Fruit fly (Drosophila melanogaster) whole organism, adult: ENCODE data around the gene CG1463.
A peak's percentile ranks its signal among the peaks of the same experiment; 100 is the strongest.

Experiments
- CG11617 ChIP-seq: fragments of 200-800 bp; sonication (Bioruptor generic); optimal IDR thresholded peaks from 2 replicates; lab custom pipeline; 2017; ENCODE audit warnings: mild to moderate bottlenecking, missing biosample characterization, missing genetic modification reagents, missing genetic modification characterization
- CG14711 ChIP-seq: fragments of 200-800 bp; sonication (Bioruptor generic); optimal IDR thresholded peaks from 2 replicates; lab custom pipeline; 2018; ENCODE audit warnings: missing biosample characterization, mild to moderate bottlenecking, missing genetic modification characterization, moderate library complexity
- CG33017 ChIP-seq: fragments of 200-800 bp; sonication (Bioruptor generic); optimal IDR thresholded peaks from 2 replicates; lab custom pipeline; 2018; ENCODE audit warnings: missing biosample characterization, mild to moderate bottlenecking, missing genetic modification characterization, moderate library complexity
- CG5204 ChIP-seq: fragments of 200-800 bp; sonication (Bioruptor generic); optimal IDR thresholded peaks from 2 replicates; lab custom pipeline; 2016; ENCODE audit warnings: missing biosample characterization, missing genetic modification characterization
- CG7101 ChIP-seq: fragments of 200-800 bp; sonication (Bioruptor generic); optimal IDR thresholded peaks from 2 replicates; lab custom pipeline; 2018; ENCODE audit warnings: missing biosample characterization, mild to moderate bottlenecking, missing genetic modification characterization, moderate library complexity
- Clk ChIP-seq: fragments of 200-800 bp; sonication (Bioruptor generic); optimal IDR thresholded peaks from 2 replicates; lab custom pipeline; 2017; ENCODE audit warnings: missing biosample characterization, missing genetic modification characterization
- Mnt ChIP-seq: fragments of 200-800 bp; sonication (Bioruptor generic); optimal IDR thresholded peaks from 2 replicates; lab custom pipeline; 2016; ENCODE audit warnings: missing biosample characterization, mild to moderate bottlenecking, missing genetic modification characterization
- cic ChIP-seq: fragments of 200-800 bp; sonication (Bioruptor generic); optimal IDR thresholded peaks from 2 replicates; lab custom pipeline; 2017; ENCODE audit warnings: missing biosample characterization, mild to moderate bottlenecking, missing genetic modification characterization, moderate library complexity
- kay ChIP-seq: fragments of 200-800 bp; sonication (Bioruptor generic); peaks from one replicate; lab custom pipeline; 2016; ENCODE audit warnings: missing biosample characterization, missing genetic modification characterization, borderline replicate concordance
- ovo ChIP-seq: fragments of 200-800 bp; sonication (Bioruptor generic); optimal IDR thresholded peaks from 2 replicates; lab custom pipeline; 2016; ENCODE audit warnings: missing biosample characterization, missing genetic modification characterization
- tj ChIP-seq: fragments of 200-800 bp; sonication (Bioruptor generic); optimal IDR thresholded peaks from 3 replicates; lab custom pipeline; 2017; ENCODE audit warnings: missing biosample characterization, mild to moderate bottlenecking, missing genetic modification characterization, moderate library complexity

dm6 chrX:12579506-12579999, 31.9 kb downstream of the CG1463 start:
- TF ChIP-seq CG5204 (GFP tag; lab: Kevin White, UChicago) (peak; percentile 89), CG7101 (peak; percentile 96), CG11617 (GFP tag; lab: Kevin White, UChicago) (peak; percentile 93), CG14711 (peak; percentile 89), tj (GFP tag; lab: Kevin White, UChicago) (no peak), kay (GFP tag; lab: Kevin White, UChicago) (no peak), Clk (peak; percentile 82), CG33017 (tag; lab: Kevin White, UChicago) (peak; percentile 89), cic (GFP tag; lab: Kevin White, UChicago) (no peak), ovo (GFP tag; lab: Kevin White, UChicago) (peak; percentile 22), Mnt (GFP tag; lab: Kevin White, UChicago) (no peak)
